Worm (Caenorhabditis elegans) whole organism, L2 larva: ENCODE measurements around the gene F47B10.4.
A peak's percentile ranks its signal among the peaks of the same experiment; 100 is the strongest.

Source experiments
- C34F6.9 ChIP-seq: fragments of 150-350 bp; optimal IDR thresholded peaks from 2 replicates; lab custom pipeline; 2014; ENCODE audit warnings: missing biosample characterization, missing genetic modification characterization
- F13H6.1 ChIP-seq: sonication (generic microtip); optimal IDR thresholded peaks from 2 replicates; lab custom pipeline; 2016; ENCODE audit warnings: missing genetic modification characterization, missing compliant biosample characterization
- ZK546.5 ChIP-seq: sonication (generic microtip); optimal IDR thresholded peaks from 2 replicates; lab custom pipeline; 2017; ENCODE audit warnings: missing biosample characterization, missing genetic modification characterization
- alr-1 ChIP-seq: fragments of 150-350 bp; optimal IDR thresholded peaks from 2 replicates; lab custom pipeline; 2014; ENCODE audit warnings: missing biosample characterization, missing genetic modification characterization
- aly-2 ChIP-seq: fragments of 150-350 bp; optimal IDR thresholded peaks from 2 replicates; lab custom pipeline; 2014; ENCODE audit warnings: missing biosample characterization, missing genetic modification characterization
- ama-1 ChIP-seq: fragments of 150-350 bp; optimal IDR thresholded peaks from 2 replicates; lab custom pipeline; 2018; ENCODE audit warnings: inconsistent platforms
- blmp-1 ChIP-seq: sonication (generic microtip); optimal IDR thresholded peaks from 2 replicates; lab custom pipeline; 2017; ENCODE audit warnings: missing genetic modification characterization, mild to moderate bottlenecking, missing compliant biosample characterization, antibody characterized with exemption, moderate library complexity; ENCODE audit not compliant: insufficient read depth
- ceh-82 ChIP-seq: fragments of 150-350 bp; optimal IDR thresholded peaks from 2 replicates; lab custom pipeline; 2014; ENCODE audit warnings: missing biosample characterization, missing genetic modification characterization
- egl-27 ChIP-seq: sonication (generic microtip); optimal IDR thresholded peaks from 3 replicates; lab custom pipeline; 2017; ENCODE audit warnings: missing biosample characterization, missing genetic modification reagents, missing genetic modification characterization
- elt-1 ChIP-seq: fragments of 150-350 bp; optimal IDR thresholded peaks from 2 replicates; lab custom pipeline; 2014; ENCODE audit warnings: missing biosample characterization, missing genetic modification characterization
- elt-3 ChIP-seq: sonication (generic microtip); optimal IDR thresholded peaks from 2 replicates; lab custom pipeline; 2017; ENCODE audit warnings: missing biosample characterization, missing genetic modification characterization
- lin-39 ChIP-seq: fragments of 150-350 bp; optimal IDR thresholded peaks from 2 replicates; lab custom pipeline; 2014; ENCODE audit warnings: missing biosample characterization, missing genetic modification reagents, missing genetic modification characterization
- lsy-2 ChIP-seq, 2 experiments: fragments of 150-350 bp in 1 of 2; sonication (generic microtip) in 1 of 2; optimal IDR thresholded peaks; 2 replicates each; lab custom pipeline; 2014 to 2017; ENCODE audit warnings: missing biosample characterization in 2 of 2, missing genetic modification characterization in 2 of 2
- mab-5 ChIP-seq: fragments of 150-350 bp; optimal IDR thresholded peaks from 2 replicates; lab custom pipeline; 2014; ENCODE audit warnings: missing biosample characterization, missing genetic modification characterization
- mdl-1 ChIP-seq, 2 experiments: fragments of 150-350 bp in 1 of 2; sonication (generic microtip) in 1 of 2; optimal IDR thresholded peaks; 2 replicates each; lab custom pipeline; 2017; ENCODE audit warnings: missing biosample characterization in 2 of 2, missing genetic modification characterization in 2 of 2
- nhr-11 ChIP-seq: fragments of 150-350 bp; optimal IDR thresholded peaks from 2 replicates; lab custom pipeline; 2014; ENCODE audit warnings: missing biosample characterization, missing genetic modification characterization
- nhr-129 ChIP-seq: fragments of 150-350 bp; optimal IDR thresholded peaks from 2 replicates; lab custom pipeline; 2014; ENCODE audit warnings: missing biosample characterization, missing genetic modification characterization
- nhr-23 ChIP-seq: fragments of 150-350 bp; optimal IDR thresholded peaks from 2 replicates; lab custom pipeline; 2014; ENCODE audit warnings: missing biosample characterization, missing genetic modification reagents, missing genetic modification characterization
- nhr-237 ChIP-seq: fragments of 150-350 bp; optimal IDR thresholded peaks from 2 replicates; lab custom pipeline; 2014; ENCODE audit warnings: missing biosample characterization, missing genetic modification characterization
- nhr-25 ChIP-seq: fragments of 150-350 bp; sonication (generic microtip); optimal IDR thresholded peaks from 3 replicates; lab custom pipeline; 2014; ENCODE audit warnings: missing biosample characterization, missing genetic modification characterization
- nhr-6 ChIP-seq: fragments of 150-350 bp; optimal IDR thresholded peaks from 2 replicates; lab custom pipeline; 2014; ENCODE audit warnings: missing biosample characterization, missing genetic modification characterization
- nhr-77 ChIP-seq: fragments of 150-350 bp; optimal IDR thresholded peaks from 2 replicates; lab custom pipeline; 2014; ENCODE audit warnings: missing biosample characterization, missing genetic modification characterization
- peb-1 ChIP-seq: fragments of 150-350 bp; optimal IDR thresholded peaks from 2 replicates; lab custom pipeline; 2014; ENCODE audit warnings: missing biosample characterization, missing genetic modification characterization
- sma-3 ChIP-seq: sonication (generic microtip); optimal IDR thresholded peaks from 2 replicates; lab custom pipeline; 2016; ENCODE audit warnings: missing genetic modification reagents, missing genetic modification characterization, missing compliant biosample characterization
- sma-9 ChIP-seq, 2 experiments: fragments of 150-350 bp in 1 of 2; sonication (generic microtip) in 1 of 2; optimal IDR thresholded peaks; 2 replicates each; lab custom pipeline; 2014 to 2016; ENCODE audit warnings: missing genetic modification characterization in 2 of 2, mild to moderate bottlenecking in 1 of 2, missing biosample characterization in 1 of 2, missing compliant biosample characterization in 1 of 2, missing genetic modification reagents in 1 of 2, moderate library complexity in 1 of 2
- snpc-4 ChIP-seq: fragments of 150-350 bp; optimal IDR thresholded peaks from 2 replicates; lab custom pipeline; 2014; ENCODE audit warnings: missing biosample characterization, missing genetic modification characterization
- unc-39 ChIP-seq: fragments of 150-350 bp; optimal IDR thresholded peaks from 2 replicates; lab custom pipeline; 2014; ENCODE audit warnings: missing biosample characterization, missing genetic modification characterization
- unc-55 ChIP-seq: fragments of 150-350 bp; sonication (generic microtip); optimal IDR thresholded peaks from 3 replicates; lab custom pipeline; 2014; ENCODE audit warnings: missing biosample characterization, missing genetic modification reagents, missing genetic modification characterization
- zag-1 ChIP-seq: fragments of 150-350 bp; optimal IDR thresholded peaks from 2 replicates; lab custom pipeline; 2014; ENCODE audit warnings: missing biosample characterization, missing genetic modification characterization
- ztf-1 ChIP-seq: fragments of 200-800 bp; sonication (Bioruptor generic); conservative IDR thresholded peaks from 2 replicates; pipeline ENCODE4 v1.3.6; 2022; ENCODE audit warnings: missing genetic modification characterization, missing compliant biosample characterization
- ztf-4 ChIP-seq: fragments of 150-350 bp; optimal IDR thresholded peaks from 2 replicates; lab custom pipeline; 2014; ENCODE audit warnings: missing biosample characterization, missing genetic modification characterization

F47B10.4 gene

ce11 chrX:10851735-10852134, 39.3 kb upstream of the F47B10.4 start:
- no peak for TF ChIP-seq lsy-2 (tag; optimal IDR thresholded peaks at IDR 0.05; lab: Kevin White, UChicago)
- TF ChIP-seq snpc-4, result no peak
- no peak for TF ChIP-seq elt-3 (tag; lab: Kevin White, UChicago)
- no peak for TF ChIP-seq ztf-4
- TF ChIP-seq zag-1 (tag; lab: Kevin White, UChicago), result no peak
- no peak for TF ChIP-seq nhr-237
- TF ChIP-seq ceh-82 (tag; lab: Kevin White, UChicago), result no peak
- no peak for TF ChIP-seq unc-39

- TF ChIP-seq zag-1 (tag; lab: Kevin White, UChicago), result no peak
- TF ChIP-seq blmp-1, result no peak
- peak; percentile 19 for TF ChIP-seq C34F6.9 (tag; lab: Kevin White, UChicago)
- peak; percentile 67 for TF ChIP-seq nhr-129 (tag; lab: Kevin White, UChicago)
- peak; percentile 8 for TF ChIP-seq mab-5 (tag; lab: Kevin White, UChicago)
- peak; percentile 63 for TF ChIP-seq F13H6.1
- no peak for TF ChIP-seq nhr-23
- TF ChIP-seq nhr-11, result no peak
- no peak for TF ChIP-seq ama-1 (lab: Kevin White, UChicago)
- peak; percentile 38 for TF ChIP-seq sma-9 (GFP tag; optimal IDR thresholded peaks at IDR 0.05; lab: Kevin White, UChicago)
- no peak for TF ChIP-seq sma-9 (tag; optimal IDR thresholded peaks at IDR 0.05; lab: Kevin White, UChicago)
Observed at ce11 chrX:10853271-10853670, 37.8 kb upstream of the F47B10.4 start.

ce11 chrX:10859211-10859610, 31.9 kb upstream of the F47B10.4 start, which contains the start of gene pgp-5:
pgp-5 (minus strand) TSS chrX:10859297.
- no peak for TF ChIP-seq lin-39 (tag; lab: Kevin White, UChicago)
- TF ChIP-seq nhr-77 (tag; lab: Kevin White, UChicago), result no peak
- no peak for TF ChIP-seq peb-1 (tag; lab: Kevin White, UChicago)
- no peak for TF ChIP-seq mdl-1 (tag; optimal IDR thresholded peaks at IDR 0.05; lab: Kevin White, UChicago)
- no peak for TF ChIP-seq unc-55 (GFP tag; lab: Kevin White, UChicago)
- TF ChIP-seq, all 48 proteins: peak for 0

ce11 chrX:10859622-10860021, 31.4 kb upstream of the F47B10.4 start:
- TF ChIP-seq egl-27 (tag; lab: Kevin White, UChicago), result no peak
- TF ChIP-seq lsy-2 (tag; optimal IDR thresholded peaks at IDR 0.05; lab: Kevin White, UChicago), result no peak
- no peak for TF ChIP-seq elt-1 (tag; lab: Kevin White, UChicago)
- TF ChIP-seq sma-9 (GFP tag; optimal IDR thresholded peaks at IDR 0.05; lab: Kevin White, UChicago), result no peak
- no peak for TF ChIP-seq sma-9 (tag; optimal IDR thresholded peaks at IDR 0.05; lab: Kevin White, UChicago)

ce11 chrX:10861673-10862072, 29.4 kb upstream of the F47B10.4 start:
- TF ChIP-seq ztf-4, result no peak
- no peak for TF ChIP-seq aly-2
- TF ChIP-seq ama-1 (lab: Kevin White, UChicago), result no peak
- no peak for TF ChIP-seq ZK546.5 (tag; lab: Kevin White, UChicago)
- TF ChIP-seq C34F6.9 (tag; lab: Kevin White, UChicago), result no peak

ce11 chrX:10862582-10862981, 28.5 kb upstream of the F47B10.4 start:
- TF ChIP-seq F13H6.1 (no peak), sma-3 (GFP tag; lab: Kevin White, UChicago) (no peak), C34F6.9 (tag; lab: Kevin White, UChicago) (no peak), egl-27 (tag; lab: Kevin White, UChicago) (no peak), alr-1 (tag; lab: Kevin White, UChicago) (no peak), peb-1 (tag; lab: Kevin White, UChicago) (no peak), nhr-25 (tag; lab: Kevin White, UChicago) (no peak), nhr-6 (tag; lab: Kevin White, UChicago) (no peak), elt-3 (tag; lab: Kevin White, UChicago) (no peak), sma-9 (GFP tag; optimal IDR thresholded peaks at IDR 0.05; lab: Kevin White, UChicago) (no peak), sma-9 (tag; optimal IDR thresholded peaks at IDR 0.05; lab: Kevin White, UChicago) (no peak), mab-5 (tag; lab: Kevin White, UChicago) (no peak), ztf-1 (GFP tag; lab: Robert Waterston, UW) (no peak), snpc-4 (no peak), zag-1 (tag; lab: Kevin White, UChicago) (no peak), lsy-2 (tag; optimal IDR thresholded peaks at IDR 0.05; lab: Kevin White, UChicago) (no peak), unc-55 (GFP tag; lab: Kevin White, UChicago) (no peak)
